Worm (Caenorhabditis elegans) whole organism, midembryonic: ENCODE measurements around the gene irld-21.

Experiments
- T22C8.4 ChIP-seq: fragments of 200-800 bp; sonication (Bioruptor generic); IDR thresholded peaks from 2 replicates; pipeline ENCODE4 v1.3.6; 2022; ENCODE audit warnings: missing genetic modification characterization, missing compliant biosample characterization
- cog-1 ChIP-seq: sonication (generic microtip); optimal IDR thresholded peaks from 2 replicates; lab custom pipeline; 2016; ENCODE audit warnings: missing genetic modification characterization, missing compliant biosample characterization
- flt-1 ChIP-seq: fragments of 200-800 bp; sonication (Bioruptor generic); IDR thresholded peaks from 2 replicates; pipeline ENCODE4 v1.3.6; 2022; ENCODE audit warnings: missing genetic modification characterization, missing compliant biosample characterization
- klf-2 ChIP-seq: fragments of 200-800 bp; sonication (Bioruptor generic); conservative IDR thresholded peaks from 2 replicates; pipeline ENCODE4 v1.3.6; 2022; ENCODE audit warnings: missing genetic modification reagents, missing genetic modification characterization, missing compliant biosample characterization
- ref-1 ChIP-seq: fragments of 200-800 bp; sonication (Bioruptor generic); conservative IDR thresholded peaks from 2 replicates; pipeline ENCODE4 v1.3.6; 2022; ENCODE audit warnings: missing genetic modification reagents, missing genetic modification characterization, missing compliant biosample characterization
- tab-1 ChIP-seq: fragments of 200-800 bp; sonication (Bioruptor generic); IDR thresholded peaks from 2 replicates; pipeline ENCODE4 v1.3.6; 2022; ENCODE audit warnings: missing genetic modification characterization, missing compliant biosample characterization
- ztf-29 ChIP-seq: fragments of 200-800 bp; sonication (Bioruptor generic); IDR thresholded peaks from 2 replicates; pipeline ENCODE4 v1.3.6; 2022; ENCODE audit warnings: missing genetic modification reagents, missing genetic modification characterization, missing compliant biosample characterization

ce11 chrIV:10143640-10144039 lies 21.5 kb upstream of the irld-21 start, which contains the start of gene msp-38:
- no peak for TF ChIP-seq flt-1 (GFP tag; lab: Robert Waterston, UW)
- TF ChIP-seq klf-2: no peak
- no peak for TF ChIP-seq cog-1
- TF ChIP-seq ztf-29 (GFP tag; lab: Robert Waterston, UW): no peak
- no peak for TF ChIP-seq T22C8.4 (GFP tag; lab: Robert Waterston, UW)
- TF ChIP-seq ref-1 (GFP tag; lab: Robert Waterston, UW): no peak
- no peak for TF ChIP-seq tab-1 (GFP tag; lab: Robert Waterston, UW)
